Fruit fly (Drosophila melanogaster) ovary, adult (tissue): ENCODE data around the gene Nepl13.
A peak's percentile ranks its signal among the peaks of the same experiment; 100 is the strongest.

ENCODE experiments used
- CG17801 ChIP-seq: fragments of 200-800 bp; optimal IDR thresholded peaks from 2 replicates; lab custom pipeline; 2019; ENCODE audit warnings: missing biosample characterization, mild to moderate bottlenecking, missing genetic modification characterization, moderate library complexity; ENCODE audit not compliant: partially characterized antibody

Gene Nepl13

DNA sequence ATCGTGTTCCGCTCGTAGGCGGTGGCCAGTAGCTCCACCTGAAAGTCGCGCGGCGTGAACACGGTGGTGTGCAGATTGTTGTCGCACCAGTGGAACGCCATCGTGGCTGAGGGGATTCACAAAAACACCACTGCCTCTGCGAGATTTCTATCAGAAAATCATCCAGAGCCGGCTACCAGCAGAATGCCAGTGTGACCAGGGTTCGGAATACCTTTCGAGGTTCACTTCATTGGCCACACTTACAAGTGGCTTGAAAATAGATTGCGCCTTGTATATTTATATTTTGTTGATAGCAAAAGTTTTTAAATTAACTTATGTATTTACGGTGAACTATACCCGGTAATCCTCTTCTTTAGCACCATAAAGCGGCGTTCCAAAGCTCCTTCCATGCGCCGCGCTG is 19.9 kb downstream of the Nepl13 start, which contains the start of the genes Dcr-1 and CG6985:
Gene Dcr-1 (minus strand): TSS at position 162 of the 400 bp plus-strand sequence.
Gene CG6985 (plus strand): TSS at position 221 of the 400 bp plus-strand sequence.
- no peak for TF ChIP-seq CG17801 (GFP tag; lab: Kevin White, UChicago)

- no peak for TF ChIP-seq CG17801 (GFP tag; lab: Kevin White, UChicago)
These were observed 27.1 kb downstream of the Nepl13 start, which contains the start of gene Takl2 for dm6 chr3R:22733751-22734150. Gene Takl2, minus strand, starts transcription at chr3R:22733851.

DNA sequence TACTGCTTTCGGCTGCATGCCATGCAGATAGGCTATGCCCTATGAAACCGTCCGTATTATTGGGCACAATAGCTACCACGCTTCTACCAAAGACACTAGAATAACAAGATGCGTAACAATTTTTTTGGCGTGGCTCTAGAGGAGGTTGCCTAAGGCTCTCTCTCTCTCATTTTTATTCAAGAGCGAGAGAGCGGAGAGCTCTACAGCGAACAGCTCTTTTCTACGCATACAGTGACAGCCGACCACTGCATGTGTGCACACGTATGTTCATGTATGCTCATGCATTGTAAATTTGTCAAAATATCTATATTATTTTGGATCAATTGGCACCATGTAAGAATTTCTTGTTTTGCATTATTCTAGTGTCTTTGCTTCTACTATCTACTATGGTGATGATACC is 27.9 kb downstream of the Nepl13 start:
- no peak for TF ChIP-seq CG17801 (GFP tag; lab: Kevin White, UChicago)

DNA sequence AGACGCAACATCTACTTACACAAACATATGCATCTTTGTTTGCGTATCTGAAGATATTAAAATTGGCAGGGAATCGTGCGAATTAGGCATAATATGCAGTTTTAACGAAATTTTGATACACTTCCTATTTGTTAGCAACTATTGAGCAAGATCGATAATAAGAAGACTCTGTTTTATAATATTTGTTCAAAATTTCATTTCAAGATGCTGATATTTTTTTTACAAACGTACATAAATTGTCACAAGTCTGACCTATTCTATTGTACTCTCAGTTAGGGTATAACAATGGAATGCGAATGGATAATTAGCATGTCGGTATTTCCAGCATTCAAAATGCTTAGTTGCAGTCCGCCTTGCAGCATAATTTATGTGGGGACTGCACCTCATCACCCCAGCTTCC is 33.0 kb downstream of the Nepl13 start:
- TF ChIP-seq CG17801 (GFP tag; lab: Kevin White, UChicago), result no peak

- no peak for TF ChIP-seq CG17801 (GFP tag; lab: Kevin White, UChicago)
These were observed 33.4 kb downstream of the Nepl13 start for dm6 chr3R:22727456-22727833.

dm6 chr3R:22726771-22727455 is 34.0 kb downstream of the Nepl13 start, which contains the start of gene CG45049:
Gene CG45049, plus strand, starts transcription at chr3R:22726967.
- no peak for TF ChIP-seq CG17801 (GFP tag; lab: Kevin White, UChicago)

DNA sequence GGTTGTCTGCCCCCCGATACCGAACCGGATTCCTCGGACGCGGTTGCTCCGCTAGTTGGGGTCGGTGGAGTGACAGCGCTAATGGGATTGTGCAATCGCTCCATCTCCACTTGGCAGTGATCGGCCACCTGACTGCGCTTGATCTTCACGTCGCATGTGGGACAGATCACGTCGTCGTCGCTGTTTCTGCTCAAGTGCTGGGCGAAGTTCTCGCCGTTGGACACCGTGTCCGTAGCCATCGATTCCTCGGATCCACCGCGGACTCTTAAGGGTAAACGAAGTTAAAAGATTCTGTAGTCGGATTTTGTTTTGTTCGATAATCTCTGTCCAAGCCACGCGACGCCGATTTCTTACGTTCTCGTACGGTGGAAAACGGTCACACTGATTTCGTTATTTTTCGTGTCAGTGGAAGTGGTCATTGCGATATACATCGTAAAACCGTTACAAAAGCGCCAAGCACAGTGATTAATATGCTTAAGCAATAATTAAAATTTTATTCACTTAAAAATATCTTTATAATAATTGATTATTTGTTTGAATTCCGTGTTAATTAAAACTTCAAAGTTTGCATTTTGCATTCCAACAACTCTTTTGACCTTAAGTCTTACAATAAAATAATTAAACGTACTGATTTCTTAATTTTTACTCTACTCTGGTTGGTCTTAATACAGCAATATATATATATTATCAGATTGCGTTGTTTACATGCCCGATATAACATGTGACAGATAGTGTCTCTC is 34.7 kb downstream of the Nepl13 start, which contains the start of gene RNF220:
Gene RNF220 (minus strand): TSS at position 384 of the 740 bp plus-strand sequence.
- TF ChIP-seq CG17801 (GFP tag; lab: Kevin White, UChicago), result no peak

DNA sequence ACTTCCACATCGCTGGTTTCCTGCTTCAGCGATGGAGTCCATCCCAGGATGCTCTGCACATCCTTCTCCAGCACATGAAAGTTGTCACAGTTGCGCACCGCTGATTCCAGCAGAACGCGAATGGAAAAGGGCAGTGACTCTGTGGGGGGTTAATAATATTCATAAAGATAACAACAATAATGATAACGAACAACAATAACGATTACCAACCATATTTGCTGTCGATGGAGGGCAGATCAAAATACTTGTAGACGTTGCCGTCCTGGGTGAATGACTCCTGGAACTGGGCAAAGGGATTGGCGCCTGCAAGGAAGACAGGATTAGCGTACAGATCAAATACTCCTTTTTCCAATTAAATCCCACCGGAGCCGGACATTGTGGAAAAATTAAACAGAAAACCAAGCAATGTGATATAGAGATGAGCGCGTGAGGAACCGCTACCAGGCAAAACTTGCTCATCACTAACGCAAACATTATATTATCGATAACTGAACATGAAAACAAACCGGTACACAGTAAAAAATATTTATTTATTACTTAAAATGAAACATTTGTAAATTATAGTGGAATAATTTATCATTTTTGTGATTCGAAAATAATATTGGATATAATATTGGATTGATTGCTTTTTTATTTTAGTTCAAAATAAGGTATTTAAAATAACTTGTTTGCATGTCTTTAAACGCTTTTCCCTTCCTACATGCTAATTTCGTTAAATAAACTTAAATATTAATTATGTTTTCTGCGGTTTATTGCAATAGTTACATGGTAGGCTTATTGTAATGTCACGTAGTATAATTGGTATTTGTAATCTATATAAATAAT is 36.5 kb downstream of the Nepl13 start, which contains the start of gene Irp-1A:
Gene Irp-1A (minus strand): TSS at position 439 of the 825 bp plus-strand sequence.
- TF ChIP-seq CG17801 (GFP tag; lab: Kevin White, UChicago), result peak; percentile 66

dm6 chr3R:22720808-22721306 is 40.0 kb downstream of the Nepl13 start, which contains the start of gene wge:
Gene wge, minus strand, starts transcription at chr3R:22721150.
- TF ChIP-seq CG17801 (GFP tag; lab: Kevin White, UChicago), result peak; percentile 57

DNA sequence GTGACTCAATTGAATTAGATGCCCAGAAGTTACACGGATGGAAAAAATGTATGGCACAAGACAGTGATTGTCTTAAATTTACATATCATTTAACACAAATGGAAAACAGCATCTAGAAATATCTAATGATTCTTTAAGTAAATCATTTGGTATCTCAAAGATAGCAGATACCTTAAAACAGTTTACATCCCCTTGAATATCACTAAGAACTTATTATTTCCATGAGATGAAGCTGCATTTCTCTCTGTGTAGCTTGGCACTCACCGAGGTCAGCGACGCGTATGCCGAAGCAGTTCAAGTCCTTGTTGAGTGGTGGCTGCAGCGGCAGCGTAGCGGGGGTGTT is 41.3 kb downstream of the Nepl13 start:
- no peak for TF ChIP-seq CG17801 (GFP tag; lab: Kevin White, UChicago)

DNA sequence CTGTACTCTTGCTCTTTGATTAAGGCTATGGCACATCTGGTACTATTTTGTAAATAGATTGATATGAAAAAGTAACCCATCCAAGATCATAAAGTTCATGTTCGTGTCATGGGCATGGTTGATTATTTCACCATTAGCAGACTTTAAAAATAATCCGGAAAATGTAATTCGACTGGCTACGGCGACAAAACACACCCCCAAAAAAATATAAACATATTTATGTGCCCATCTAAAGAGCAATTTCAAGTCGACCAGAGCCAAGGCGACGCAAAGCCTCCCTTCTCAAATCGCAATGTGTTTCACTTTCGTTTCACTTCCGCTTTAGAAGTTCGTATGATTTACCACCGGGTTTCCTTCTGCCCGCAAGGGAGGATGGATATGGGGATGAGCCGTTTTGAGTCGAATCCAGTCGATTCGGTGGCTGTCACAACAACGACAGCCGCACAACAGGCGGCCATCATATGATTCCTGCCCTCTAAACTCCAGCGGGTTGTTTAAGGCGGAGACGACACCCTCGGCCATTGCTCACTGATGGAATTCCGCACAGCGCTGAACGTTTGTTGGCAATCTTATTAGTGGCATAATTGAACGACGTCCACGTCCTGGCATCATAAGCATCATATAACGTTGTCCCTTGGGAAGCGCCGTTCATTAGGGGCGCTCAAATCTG is 41.8 kb downstream of the Nepl13 start:
- no peak for TF ChIP-seq CG17801 (GFP tag; lab: Kevin White, UChicago)

- TF ChIP-seq CG17801 (GFP tag; lab: Kevin White, UChicago), result no peak
These were observed 42.5 kb downstream of the Nepl13 start for dm6 chr3R:22718401-22718800.

DNA sequence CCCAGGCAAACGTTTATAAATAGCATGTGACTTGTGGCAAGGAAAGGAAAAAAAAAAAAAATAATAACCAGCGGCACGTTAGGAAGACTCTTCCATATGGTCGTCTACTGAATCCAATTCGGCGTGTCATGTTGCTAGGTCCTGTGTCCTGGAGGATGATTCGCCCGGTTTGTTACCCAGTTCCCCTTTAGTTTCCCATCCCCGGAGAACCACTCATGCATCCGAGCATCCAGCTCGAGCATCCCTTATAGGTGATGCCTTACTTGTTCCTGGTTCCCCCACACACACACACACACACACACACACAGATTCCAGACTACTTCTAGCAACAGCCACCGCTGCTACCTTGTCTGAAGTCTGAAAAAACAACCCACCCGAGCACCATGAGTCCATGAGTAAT is 43.0 kb downstream of the Nepl13 start:
- TF ChIP-seq CG17801 (GFP tag; lab: Kevin White, UChicago), result no peak

DNA sequence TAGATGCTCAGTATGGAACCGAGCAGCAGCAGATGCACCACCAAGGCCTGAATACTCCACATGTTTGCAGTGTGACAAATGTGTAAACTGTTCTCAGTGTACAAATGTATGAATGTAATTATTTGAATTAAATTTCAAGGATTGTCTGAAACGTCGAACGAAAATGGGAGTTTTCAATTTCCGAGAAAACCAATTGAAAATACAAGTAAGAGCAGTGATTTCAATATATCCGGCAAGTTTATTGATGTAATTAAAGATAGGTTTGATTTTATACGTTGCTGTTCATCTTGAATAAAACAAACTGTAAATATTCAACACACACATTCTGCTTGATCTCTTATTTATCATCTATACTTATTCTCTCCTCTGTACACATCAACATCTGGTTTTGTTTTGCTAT is 50.2 kb downstream of the Nepl13 start, which contains the start of gene CG4907:
Gene CG4907 (minus strand): TSS at position 101 of the 400 bp plus-strand sequence.
- no peak for TF ChIP-seq CG17801 (GFP tag; lab: Kevin White, UChicago)
